Fruit fly (Drosophila melanogaster): ENCODE measurements around the gene CG6142.

Gene CG6142

DNA sequence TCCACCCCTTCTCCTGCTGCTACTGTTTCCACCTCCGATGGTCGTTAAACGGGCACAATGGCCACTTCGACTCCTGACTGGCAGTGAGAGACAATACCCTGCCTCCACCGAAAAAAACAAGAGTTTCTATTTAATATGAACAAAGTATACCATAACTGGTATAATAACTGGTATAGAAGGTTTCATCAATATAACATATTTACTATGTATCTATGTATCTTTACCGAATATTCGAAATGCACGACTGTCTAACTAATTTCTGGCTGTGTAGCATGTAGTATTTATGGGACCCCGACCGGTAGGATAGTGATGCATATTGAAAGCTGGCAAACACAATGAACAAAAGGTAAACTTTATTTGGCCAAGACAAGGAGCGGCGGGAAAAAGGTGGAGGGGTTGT, 49.0 kb downstream of the CG6142 start:
- TF ChIP-seq fru (GFP tag; optimal IDR thresholded peaks at IDR 0.05) (no peak), brk (GFP tag; optimal IDR thresholded peaks at IDR 0.05) (no peak), sv (GFP tag; optimal IDR thresholded peaks at IDR 0.05) (no peak), woc (GFP tag; optimal IDR thresholded peaks at IDR 0.05) (no peak), pan (optimal IDR thresholded peaks at IDR 0.05) (no peak), dmrt93B (GFP tag; optimal IDR thresholded peaks at IDR 0.05) (no peak), GATAd (GFP tag; optimal IDR thresholded peaks at IDR 0.05) (no peak), psq (GFP tag; optimal IDR thresholded peaks at IDR 0.05) (no peak), lola (GFP tag; optimal IDR thresholded peaks at IDR 0.05) (no peak), h (GFP tag; optimal IDR thresholded peaks at IDR 0.05) (no peak), Mio (GFP tag; optimal IDR thresholded peaks at IDR 0.05) (no peak), CrebA (GFP tag; optimal IDR thresholded peaks at IDR 0.05; ENCODE audit: borderline replicate concordance) (no peak), Sp1 (GFP tag; optimal IDR thresholded peaks at IDR 0.05) (no peak), sage (GFP tag; optimal IDR thresholded peaks at IDR 0.05) (no peak)

dm6 chr3R:26185201-26185688, 52.3 kb downstream of the CG6142 start, which contains the start of gene CG31086:
TSS of gene CG31086 (plus strand) at chr3R:26185251.
- TF ChIP-seq CrebA (GFP tag; optimal IDR thresholded peaks at IDR 0.05; ENCODE audit: borderline replicate concordance) (no peak), CG32264 (GFP tag; optimal IDR thresholded peaks at IDR 0.05) (no peak), dmrt93B (GFP tag; optimal IDR thresholded peaks at IDR 0.05) (no peak), dsf (GFP tag; optimal IDR thresholded peaks at IDR 0.05; ENCODE audit: borderline replicate concordance) (no peak), fru (GFP tag; optimal IDR thresholded peaks at IDR 0.05) (no peak), CG9705 (GFP tag; optimal IDR thresholded peaks at IDR 0.05) (no peak), psq (GFP tag; optimal IDR thresholded peaks at IDR 0.05) (no peak), pan (optimal IDR thresholded peaks at IDR 0.05) (no peak), Hr83 (GFP tag; optimal IDR thresholded peaks at IDR 0.05; ENCODE audit: poor library complexity, severe bottlenecking) (no peak), Hnf4 (GFP tag; optimal IDR thresholded peaks at IDR 0.05) (no peak), Myc (optimal IDR thresholded peaks at IDR 0.05) (no peak), GATAd (GFP tag; optimal IDR thresholded peaks at IDR 0.05) (no peak), woc (GFP tag; optimal IDR thresholded peaks at IDR 0.05) (no peak)

All from whole organism, wandering third instar larva.